Worm (Caenorhabditis elegans) whole organism, early embryonic: ENCODE data around the gene rps-29.

Experiments used
- B0310.2 ChIP-seq: sonication (generic microtip); optimal IDR thresholded peaks from 2 replicates; lab custom pipeline; 2016; ENCODE audit warnings: mild to moderate bottlenecking, missing genetic modification characterization, missing compliant biosample characterization
- ama-1 ChIP-seq: fragments of 150-350 bp; optimal IDR thresholded peaks from 2 replicates; lab custom pipeline; 2014
- ceh-13 ChIP-seq: fragments of 200-800 bp; sonication (Bioruptor generic); optimal IDR thresholded peaks from 2 replicates; lab custom pipeline; 2018; ENCODE audit warnings: mild to moderate bottlenecking, missing genetic modification characterization, missing compliant biosample characterization
- ceh-36 ChIP-seq: sonication (generic microtip); optimal IDR thresholded peaks from 2 replicates; lab custom pipeline; 2016; ENCODE audit warnings: missing genetic modification characterization, inconsistent platforms, missing compliant biosample characterization
- ets-7 ChIP-seq: sonication (generic microtip); optimal IDR thresholded peaks from 2 replicates; lab custom pipeline; 2016; ENCODE audit warnings: missing genotype, missing genetic modification characterization, missing compliant biosample characterization
- hmg-4 ChIP-seq: fragments of 200-800 bp; sonication (Bioruptor generic); optimal IDR thresholded peaks from 2 replicates; lab custom pipeline; 2018; ENCODE audit warnings: mild to moderate bottlenecking, missing genetic modification characterization, missing compliant biosample characterization
- pes-1 ChIP-seq: fragments of 200-800 bp; sonication (Bioruptor generic); IDR thresholded peaks from 2 replicates; pipeline ENCODE4 v1.3.6; 2022; ENCODE audit warnings: missing genetic modification reagents, missing genetic modification characterization, missing compliant biosample characterization
- tbx-37 ChIP-seq: fragments of 200-800 bp; sonication (Bioruptor generic); conservative IDR thresholded peaks from 2 replicates; pipeline ENCODE4 v1.3.6; 2022; ENCODE audit warnings: missing genetic modification reagents, missing genetic modification characterization, missing compliant biosample characterization

DNA sequence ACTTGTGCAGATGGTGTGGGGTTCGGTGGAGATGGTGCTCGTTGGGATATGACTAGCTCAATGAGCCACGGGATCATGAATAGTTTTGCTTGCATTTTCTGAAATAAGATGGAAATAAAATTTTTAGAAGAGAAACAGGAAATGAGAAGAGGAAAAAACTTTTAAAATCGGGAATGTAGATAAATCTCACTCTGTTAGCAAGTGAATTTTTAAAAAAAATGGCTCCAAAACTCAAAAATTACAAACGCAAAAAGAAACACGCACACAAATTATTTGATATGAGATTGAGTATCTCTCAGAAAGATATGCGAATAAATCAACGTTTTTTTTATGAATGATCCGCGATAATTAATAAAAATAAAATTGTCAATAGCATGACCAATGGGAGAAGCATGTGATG lies 36.1 kb upstream of the rps-29 start, which contains the start of gene T17H7.7:
- TF ChIP-seq ceh-13 (no peak), ama-1 (lab: Kevin White, UChicago) (no peak), pes-1 (GFP tag; lab: Robert Waterston, UW) (no peak), ceh-36 (tag; lab: Kevin White, UChicago) (no peak), ets-7 (no peak), B0310.2 (no peak), hmg-4 (no peak), tbx-37 (GFP tag; lab: Robert Waterston, UW) (no peak)
